Fruit fly (Drosophila melanogaster): Measurements from ENCODE around the gene Nprl2.

The Nprl2 gene

DNA sequence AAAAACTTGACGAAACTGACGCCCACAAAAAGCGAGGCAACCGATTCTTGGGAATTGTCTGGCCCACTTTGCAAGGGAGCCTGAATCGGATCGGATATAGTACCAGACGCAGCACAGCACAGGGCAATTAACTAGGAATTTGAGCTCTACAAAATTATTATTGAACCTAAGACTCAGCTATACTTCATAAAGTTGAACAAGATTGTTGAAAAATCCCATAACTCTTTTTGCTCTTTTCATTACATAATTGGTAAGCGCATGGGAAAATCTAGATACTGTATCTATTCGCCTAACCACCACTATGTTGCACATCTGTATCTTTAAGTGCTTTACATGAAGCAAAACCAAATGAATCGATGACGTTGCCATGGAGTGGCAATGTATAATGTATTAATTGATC is 51.1 kb downstream of the Nprl2 start:
- TF ChIP-seq CG12605 (GFP tag; IDR thresholded peaks at IDR 0.05) (peak; percentile 86), CG17806 (tag; optimal IDR thresholded peaks at IDR 0.05) (peak; percentile 85), CG4496 (GFP tag; IDR thresholded peaks at IDR 0.05) (peak; percentile 91), fd96Ca (GFP tag; IDR thresholded peaks at IDR 0.05) (peak; percentile 86), CG13204 (GFP tag; optimal IDR thresholded peaks at IDR 0.05) (peak; percentile 69), gl (tag; optimal IDR thresholded peaks at IDR 0.05) (peak; percentile 78), CG8301 (tag; optimal IDR thresholded peaks at IDR 0.05) (peak; percentile 83), CG8159 (tag; optimal IDR thresholded peaks at IDR 0.05) (peak; percentile 88), CG34367 (tag; optimal IDR thresholded peaks at IDR 0.05) (peak; percentile 87), D1 (tag; optimal IDR thresholded peaks at IDR 0.05) (peak; percentile 47), rn (GFP tag; IDR thresholded peaks at IDR 0.05) (peak; percentile 48; the same call in 1 of the 2 replicates), Ets98B (GFP tag; IDR thresholded peaks at IDR 0.05) (peak; percentile 87), CG15710 (tag; optimal IDR thresholded peaks at IDR 0.05) (peak; percentile 90), EcR (GFP tag; optimal IDR thresholded peaks at IDR 0.05) (peak; percentile 22), CG9948 (tag; optimal IDR thresholded peaks at IDR 0.05) (peak; percentile 83), CG14655 (GFP tag; optimal IDR thresholded peaks at IDR 0.05) (peak; percentile 84), Snoo (tag; optimal IDR thresholded peaks at IDR 0.05) (peak; percentile 73), CG10348 (GFP tag; IDR thresholded peaks at IDR 0.05) (no peak), Pif1A (GFP tag; optimal IDR thresholded peaks at IDR 0.05) (peak; percentile 85), Pif1B (GFP tag; optimal IDR thresholded peaks at IDR 0.05) (peak; percentile 83), CG32121 (GFP tag; IDR thresholded peaks at IDR 0.05) (peak; percentile 89)

Measured in whole organism, pupa.